Worm (Caenorhabditis elegans) whole organism, L2 larva: ENCODE data around the gene egrh-1.

ENCODE experiments used
- ZK546.5 ChIP-seq: sonication (generic microtip); optimal IDR thresholded peaks from 2 replicates; lab custom pipeline; 2017; ENCODE audit warnings: missing biosample characterization, missing genetic modification characterization
- aly-2 ChIP-seq: fragments of 150-350 bp; optimal IDR thresholded peaks from 2 replicates; lab custom pipeline; 2014; ENCODE audit warnings: missing biosample characterization, missing genetic modification characterization
- crh-2 ChIP-seq: sonication (generic microtip); optimal IDR thresholded peaks from 2 replicates; lab custom pipeline; 2017; ENCODE audit warnings: missing biosample characterization, missing genetic modification characterization
- dmd-4 ChIP-seq: sonication (generic microtip); optimal IDR thresholded peaks from 2 replicates; lab custom pipeline; 2017; ENCODE audit warnings: missing biosample characterization, missing genetic modification characterization
- egl-27 ChIP-seq: sonication (generic microtip); optimal IDR thresholded peaks from 3 replicates; lab custom pipeline; 2017; ENCODE audit warnings: missing biosample characterization, missing genetic modification reagents, missing genetic modification characterization
- fos-1 ChIP-seq: fragments of 150-350 bp; optimal IDR thresholded peaks from 2 replicates; lab custom pipeline; 2014; ENCODE audit warnings: missing biosample characterization, missing genetic modification characterization
- nhr-11 ChIP-seq: fragments of 150-350 bp; optimal IDR thresholded peaks from 2 replicates; lab custom pipeline; 2014; ENCODE audit warnings: missing biosample characterization, missing genetic modification characterization
- peb-1 ChIP-seq: fragments of 150-350 bp; optimal IDR thresholded peaks from 2 replicates; lab custom pipeline; 2014; ENCODE audit warnings: missing biosample characterization, missing genetic modification characterization
- unc-39 ChIP-seq: fragments of 150-350 bp; optimal IDR thresholded peaks from 2 replicates; lab custom pipeline; 2014; ENCODE audit warnings: missing biosample characterization, missing genetic modification characterization
- unc-62 ChIP-seq: fragments of 150-350 bp; optimal IDR thresholded peaks from 2 replicates; lab custom pipeline; 2014; ENCODE audit warnings: missing biosample characterization, missing genetic modification reagents, missing genetic modification characterization
- ztf-11 ChIP-seq: sonication (generic microtip); optimal IDR thresholded peaks from 2 replicates; lab custom pipeline; 2017; ENCODE audit warnings: missing biosample characterization, missing genetic modification characterization

ce11 chrX:14897192-14897591, 51.5 kb downstream of the egrh-1 start:
- TF ChIP-seq dmd-4 (tag; lab: Kevin White, UChicago) (no peak), egl-27 (no peak), ZK546.5 (tag; lab: Kevin White, UChicago) (no peak), peb-1 (no peak), aly-2 (tag; lab: Kevin White, UChicago) (no peak), unc-39 (no peak), ztf-11 (tag; lab: Kevin White, UChicago) (no peak), nhr-11 (no peak), fos-1 (tag; lab: Kevin White, UChicago) (no peak), crh-2 (tag; lab: Kevin White, UChicago) (no peak), unc-62 (GFP tag; lab: Kevin White, UChicago) (no peak)
